Worm (Caenorhabditis elegans): ENCODE measurements around the gene B0035.21.

The B0035.21 gene

ce11 chrIV:11351563-11351962 is 24.5 kb downstream of the B0035.21 start:
- no peak for TF ChIP-seq unc-62 (GFP tag; optimal IDR thresholded peaks at IDR 0.05)

ce11 chrIV:11352768-11353167 is 25.7 kb downstream of the B0035.21 start:
- TF ChIP-seq unc-62 (GFP tag; optimal IDR thresholded peaks at IDR 0.05): no peak

ce11 chrIV:11353946-11354458 is 26.9 kb downstream of the B0035.21 start, which contains the start of gene T01G1.2:
T01G1.2 (plus strand) TSS chrIV:11354408.
- TF ChIP-seq unc-62 (GFP tag; optimal IDR thresholded peaks at IDR 0.05): no peak

ce11 chrIV:11359769-11360168 is 32.7 kb downstream of the B0035.21 start, which contains the start of gene klp-12:
klp-12 (minus strand) TSS chrIV:11359869.
- no peak for TF ChIP-seq unc-62 (GFP tag; optimal IDR thresholded peaks at IDR 0.05)

- TF ChIP-seq unc-62 (GFP tag; optimal IDR thresholded peaks at IDR 0.05): no peak
Measured at ce11 chrIV:11361409-11361808, 34.3 kb downstream of the B0035.21 start, which contains the start of gene T01G1.4. T01G1.4 (minus strand) TSS chrIV:11361509.

ce11 chrIV:11363806-11364562 is 36.9 kb downstream of the B0035.21 start:
- no peak for TF ChIP-seq unc-62 (GFP tag; optimal IDR thresholded peaks at IDR 0.05)

ce11 chrIV:11371645-11372044 is 44.6 kb downstream of the B0035.21 start, which contains the start of gene sec-31:
sec-31 (minus strand) TSS chrIV:11371792.
- no peak for TF ChIP-seq unc-62 (GFP tag; optimal IDR thresholded peaks at IDR 0.05)

- TF ChIP-seq unc-62 (GFP tag; optimal IDR thresholded peaks at IDR 0.05): no peak
Measured at ce11 chrIV:11372366-11372997, 45.4 kb downstream of the B0035.21 start, which contains the start of gene cbd-1. cbd-1 (plus strand) TSS chrIV:11372991.

- TF ChIP-seq unc-62 (GFP tag; optimal IDR thresholded peaks at IDR 0.05): no peak
Measured at ce11 chrIV:11375713-11376112, 48.7 kb downstream of the B0035.21 start.

Measured in whole organism, dauer.